Worm (Caenorhabditis elegans) whole organism, young adult: ENCODE results near the gene F44E2.10.

Experiments
- Y53G8AR.9 ChIP-seq: fragments of 200-800 bp; sonication (Bioruptor generic); conservative IDR thresholded peaks from 2 replicates; pipeline ENCODE4 v1.3.6; 2022; ENCODE audit warnings: missing genetic modification reagents, missing genetic modification characterization, missing compliant biosample characterization
- pha-4 ChIP-seq: fragments of 150-350 bp; sonication (generic microtip); optimal IDR thresholded peaks from 2 replicates; lab custom pipeline; 2014; ENCODE audit warnings: missing biosample characterization, missing genetic modification reagents, missing genetic modification characterization
- unc-62 ChIP-seq: fragments of 150-350 bp; optimal IDR thresholded peaks from 2 replicates; lab custom pipeline; 2014; ENCODE audit warnings: missing biosample characterization, missing genetic modification reagents, missing genetic modification characterization

DNA sequence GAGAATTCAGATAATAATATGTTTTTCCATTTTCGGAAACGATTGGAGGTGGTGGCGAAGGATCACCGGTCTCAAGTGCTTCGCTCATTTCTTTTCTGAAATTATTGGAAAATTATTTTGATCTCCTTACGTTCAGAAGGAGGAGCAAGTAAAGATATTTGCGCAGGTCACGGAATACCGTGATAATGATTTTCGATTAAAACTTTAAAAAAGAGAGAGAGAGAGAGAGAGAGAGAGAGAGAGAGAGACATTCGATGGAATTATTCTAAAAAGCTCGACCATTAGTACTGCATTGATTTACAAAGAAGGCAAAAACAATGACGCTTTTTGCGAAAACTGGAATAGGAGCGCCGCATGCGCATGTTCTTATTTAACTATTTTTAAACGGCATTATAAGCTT, 38.7 kb downstream of the F44E2.10 start, which contains the start of gene ztf-1:
- no peak for TF ChIP-seq unc-62
- TF ChIP-seq pha-4 (tag; lab: Kevin White, UChicago): no peak
- no peak for TF ChIP-seq Y53G8AR.9 (GFP tag; lab: Robert Waterston, UW)
